Fruit fly (Drosophila melanogaster): ENCODE data around the gene Or10a.

The Or10a gene

DNA sequence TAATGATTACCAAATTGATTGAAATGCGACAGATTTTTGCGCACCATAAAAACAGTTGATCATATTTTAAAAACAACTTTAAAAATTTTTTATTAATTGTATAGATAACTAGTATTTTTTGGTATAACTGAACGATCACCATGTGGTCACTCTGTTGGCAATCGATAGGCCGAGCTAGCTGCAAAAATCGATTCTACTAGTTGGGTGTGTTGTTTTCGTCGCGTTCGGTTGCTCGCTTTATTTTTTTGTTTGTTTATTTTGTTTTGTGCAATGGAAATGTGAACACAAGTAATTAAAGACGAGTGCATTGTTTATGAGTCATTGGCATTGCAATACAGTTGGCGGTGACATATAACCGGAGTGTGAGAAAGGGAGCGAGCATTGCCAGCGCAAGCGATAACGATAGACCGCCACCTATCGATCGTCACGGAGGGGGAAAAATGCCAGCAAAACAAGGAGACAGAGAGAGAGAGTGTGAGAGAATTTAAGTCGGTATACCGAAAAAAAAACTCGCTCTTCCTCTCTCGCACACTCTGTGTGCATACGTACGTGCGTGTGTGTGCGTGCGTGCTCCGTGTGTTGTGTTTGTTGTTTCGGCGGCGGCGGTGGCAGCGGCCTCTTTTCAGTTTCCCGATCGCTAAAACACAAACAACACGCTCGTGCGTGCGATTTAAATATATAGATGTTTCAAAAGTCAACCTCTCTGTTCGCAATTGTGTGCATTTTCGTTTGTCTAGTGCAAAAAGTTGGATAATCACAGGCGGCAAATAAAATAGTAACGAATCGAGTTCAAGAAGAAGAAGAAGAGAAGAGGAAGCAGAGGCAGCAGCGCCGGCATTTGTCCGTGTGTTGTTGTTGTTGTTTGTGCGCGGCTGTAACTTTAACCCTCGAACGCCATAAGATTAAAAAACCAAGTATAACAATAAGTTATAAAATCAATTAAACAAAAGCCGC is 27.5 kb downstream of the Or10a start (continued):
- no peak for TF ChIP-seq sima (GFP tag; optimal IDR thresholded peaks at IDR 0.05)
- no peak for TF ChIP-seq Optix (GFP tag; IDR thresholded peaks at IDR 0.05)
- no peak for TF ChIP-seq Vsx1 (GFP tag; optimal IDR thresholded peaks at IDR 0.05)
- TF ChIP-seq CG10543 (GFP tag; optimal IDR thresholded peaks at IDR 0.05), result no peak
- no peak for TF ChIP-seq Mes4 (GFP tag; optimal IDR thresholded peaks at IDR 0.05)
- TF ChIP-seq lbe (GFP tag; optimal IDR thresholded peaks at IDR 0.05), result peak; percentile 9
- TF ChIP-seq klu (GFP tag; IDR thresholded peaks at IDR 0.05), result no peak
- peak; percentile 13 for TF ChIP-seq Hmr (GFP tag; optimal IDR thresholded peaks at IDR 0.05)
- no peak for TF ChIP-seq CG12236 (GFP tag; optimal IDR thresholded peaks at IDR 0.05)
- no peak; the same call in 1 of the 2 replicates for TF ChIP-seq CG32532 (GFP tag; IDR thresholded peaks at IDR 0.05)
- TF ChIP-seq CG1792 (GFP tag; optimal IDR thresholded peaks at IDR 0.05), result no peak
- peak; percentile 14 for TF ChIP-seq CG18599 (GFP tag; optimal IDR thresholded peaks at IDR 0.05)
- no peak for TF ChIP-seq wor (GFP tag; IDR thresholded peaks at IDR 0.05)
- no peak for TF ChIP-seq MTF-1 (GFP tag; optimal IDR thresholded peaks at IDR 0.05; ENCODE audit: borderline replicate concordance)
- no peak for TF ChIP-seq Max (GFP tag; optimal IDR thresholded peaks at IDR 0.05)
- peak; percentile 94 for TF ChIP-seq CG4360 (GFP tag; IDR thresholded peaks at IDR 0.05)
- no peak for TF ChIP-seq jumu (GFP tag; optimal IDR thresholded peaks at IDR 0.05)
- TF ChIP-seq fd64A (GFP tag; optimal IDR thresholded peaks at IDR 0.05), result no peak
- TF ChIP-seq Oli (tag; optimal IDR thresholded peaks at IDR 0.05), result no peak
- no peak for TF ChIP-seq CG10209 (GFP tag; optimal IDR thresholded peaks at IDR 0.05)
- no peak for TF ChIP-seq ewg (GFP tag; optimal IDR thresholded peaks at IDR 0.05)
- TF ChIP-seq eve (GFP tag; optimal IDR thresholded peaks at IDR 0.05), result no peak
- no peak for TF ChIP-seq Ssrp (tag; optimal IDR thresholded peaks at IDR 0.05)
- peak; percentile 78; the same call in 2 of the 3 replicates for TF ChIP-seq CG34224 (GFP tag; IDR thresholded peaks at IDR 0.05; ENCODE audit: partially characterized antibody)
- peak; percentile 36 for TF ChIP-seq pzg (GFP tag; optimal IDR thresholded peaks at IDR 0.05)
- TF ChIP-seq ac (GFP tag; optimal IDR thresholded peaks at IDR 0.05), result no peak
- no peak for TF ChIP-seq Ets97D (GFP tag; optimal IDR thresholded peaks at IDR 0.05)
- no peak for TF ChIP-seq trh (GFP tag; optimal IDR thresholded peaks at IDR 0.05)
- no peak for TF ChIP-seq Sox100B (GFP tag; optimal IDR thresholded peaks at IDR 0.05)
- TF ChIP-seq crol (GFP tag; IDR thresholded peaks at IDR 0.05), result 0 out of 2 replicates have a peak, but pooled peaks have one; percentile 37
- peak; percentile 17 for TF ChIP-seq CG12769 (tag; optimal IDR thresholded peaks at IDR 0.05)
- TF ChIP-seq CG4404 (GFP tag; IDR thresholded peaks at IDR 0.05), result no peak
- TF ChIP-seq CG7372 (GFP tag; IDR thresholded peaks at IDR 0.05), result no peak
- no peak for TF ChIP-seq dm (GFP tag; optimal IDR thresholded peaks at IDR 0.05)
- TF ChIP-seq emc (GFP tag; optimal IDR thresholded peaks at IDR 0.05), result no peak
- TF ChIP-seq CG4617 (GFP tag; optimal IDR thresholded peaks at IDR 0.05; ENCODE audit: borderline replicate concordance), result peak; percentile 49
- peak; percentile 96 for TF ChIP-seq CG17385 (GFP tag; optimal IDR thresholded peaks at IDR 0.05)
- TF ChIP-seq Bteb2 (GFP tag; optimal IDR thresholded peaks at IDR 0.05), result no peak
- no peak for TF ChIP-seq Gsc (GFP tag; IDR thresholded peaks at IDR 0.05)
- peak; percentile 77; the same call in 2 of the 3 replicates for TF ChIP-seq Opbp (GFP tag; IDR thresholded peaks at IDR 0.05; ENCODE audit: partially characterized antibody)
- TF ChIP-seq CG12659 (GFP tag; optimal IDR thresholded peaks at IDR 0.05), result peak; percentile 63
- TF ChIP-seq eyg (GFP tag; optimal IDR thresholded peaks at IDR 0.05), result no peak
- no peak for TF ChIP-seq CG18011 (GFP tag; optimal IDR thresholded peaks at IDR 0.05)
- TF ChIP-seq pb (GFP tag; optimal IDR thresholded peaks at IDR 0.05), result no peak
- no peak for TF ChIP-seq CG7987 (GFP tag; optimal IDR thresholded peaks at IDR 0.05)
- TF ChIP-seq Atf6 (GFP tag; IDR thresholded peaks at IDR 0.05), result no peak
- 0 out of 2 replicates have a peak, but pooled peaks have one; percentile 13 for TF ChIP-seq MBD-R2 (GFP tag; IDR thresholded peaks at IDR 0.05)
- no peak for TF ChIP-seq CG6654 (GFP tag; optimal IDR thresholded peaks at IDR 0.05)
